Worm (Caenorhabditis elegans): Measurements from ENCODE around the gene Y53F4B.11.

DNA sequence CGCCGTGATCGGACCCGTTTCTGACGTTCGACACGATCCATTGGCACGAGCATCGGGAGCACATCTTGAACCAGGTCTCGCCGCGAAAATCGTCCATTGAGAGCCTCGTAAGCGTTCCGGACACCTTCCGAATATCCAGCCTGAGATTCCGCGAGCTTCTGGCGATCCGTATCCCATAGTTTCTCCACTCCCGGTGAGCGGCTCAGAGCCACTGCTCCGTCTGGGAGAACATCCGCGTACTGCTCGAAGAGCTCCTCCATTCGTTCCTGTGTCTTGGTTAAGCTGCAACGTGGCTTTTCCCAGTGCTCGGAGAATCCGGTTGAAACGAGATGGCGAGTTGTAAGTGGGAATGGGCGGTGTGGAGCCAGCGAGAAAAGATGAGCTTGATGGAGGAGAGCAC, 5.4 kb upstream of the Y53F4B.11 start:
- TF ChIP-seq W03F9.2 (tag; optimal IDR thresholded peaks at IDR 0.05) (no peak), dao-5 (tag; optimal IDR thresholded peaks at IDR 0.05) (no peak), him-1 (tag; optimal IDR thresholded peaks at IDR 0.05) (no peak)

Measured in whole organism, L4/young adult.